Worm (Caenorhabditis elegans): Measurements from ENCODE around the gene arp-11.

Gene arp-11

ce11 chrIV:7897443-7897842 is 4.6 kb downstream of the arp-11 start, which contains the start of gene ilys-4:
TSS of gene ilys-4 (minus strand) at chrIV:7897543.
- TF ChIP-seq nfya-1 (tag; optimal IDR thresholded peaks at IDR 0.05; ENCODE audit: borderline replicate concordance, insufficient read depth) (no peak), egl-18 (GFP tag; IDR thresholded peaks at IDR 0.05) (no peak), atf-7 (tag; optimal IDR thresholded peaks at IDR 0.05) (peak; percentile 14), mcd-1 (GFP tag; IDR thresholded peaks at IDR 0.05) (no peak), cebp-1 (GFP tag; IDR thresholded peaks at IDR 0.05) (no peak), cebp-1 (tag; optimal IDR thresholded peaks at IDR 0.05) (no peak), zfh-2 (GFP tag; conservative IDR thresholded peaks at IDR 0.05) (no peak)

DNA sequence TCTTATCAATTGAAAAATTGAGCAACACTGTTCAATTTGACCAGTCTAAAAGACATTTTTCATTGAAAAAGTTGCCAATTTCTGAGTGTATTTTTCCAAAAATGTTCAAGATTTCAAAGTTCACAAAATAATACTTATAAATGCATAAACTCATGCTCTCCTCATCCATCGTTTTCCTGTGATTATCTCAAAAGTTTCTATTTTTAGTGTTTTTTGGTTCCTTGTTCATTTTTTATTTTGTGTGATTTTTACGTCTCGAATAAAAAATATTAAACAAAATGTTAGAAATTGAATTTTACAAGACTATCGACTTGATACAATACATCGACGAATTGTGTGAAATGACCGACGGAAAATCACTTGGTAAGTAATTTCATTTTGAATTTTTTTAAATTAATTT is 20.3 kb downstream of the arp-11 start, which contains the start of gene atic-1:
Gene atic-1, plus strand, starts transcription at position 301 of the 400 bp plus-strand sequence.
- TF ChIP-seq F10E7.11 (tag; optimal IDR thresholded peaks at IDR 0.05) (no peak), F39B2.1 (GFP tag; IDR thresholded peaks at IDR 0.05) (no peak), efl-1 (GFP tag; optimal IDR thresholded peaks at IDR 0.05) (no peak), repo-1 (tag; optimal IDR thresholded peaks at IDR 0.05) (no peak), snpc-3.4 (tag; optimal IDR thresholded peaks at IDR 0.05) (no peak), mxl-1 (tag; optimal IDR thresholded peaks at IDR 0.05) (no peak), B0035.1 (tag; optimal IDR thresholded peaks at IDR 0.05) (no peak), nfyb-1 (GFP tag; IDR thresholded peaks at IDR 0.05) (no peak), F23B12.7 (tag; optimal IDR thresholded peaks at IDR 0.05; ENCODE audit: insufficient read depth) (no peak), tbp1 (GFP tag; optimal IDR thresholded peaks at IDR 0.05) (no peak), attf-3 (GFP tag; conservative IDR thresholded peaks at IDR 0.05) (no peak)

ce11 chrIV:7881166-7881565 is 20.9 kb downstream of the arp-11 start:
- no peak for TF ChIP-seq K11D2.4 (GFP tag; IDR thresholded peaks at IDR 0.05)
- TF ChIP-seq madf-8 (GFP tag; conservative IDR thresholded peaks at IDR 0.05): no peak
- TF ChIP-seq B0261.1 (tag; optimal IDR thresholded peaks at IDR 0.05): no peak
- TF ChIP-seq nfyb-1 (GFP tag; IDR thresholded peaks at IDR 0.05): no peak
- no peak for TF ChIP-seq F57C9.4 (tag; optimal IDR thresholded peaks at IDR 0.05)
- TF ChIP-seq ekl-4 (GFP tag; IDR thresholded peaks at IDR 0.05): no peak
- no peak for TF ChIP-seq bed-2 (GFP tag; IDR thresholded peaks at IDR 0.05)
- no peak for TF ChIP-seq dox-1 (GFP tag; IDR thresholded peaks at IDR 0.05)
- TF ChIP-seq cebp-2 (GFP tag; IDR thresholded peaks at IDR 0.05): no peak
- no peak for TF ChIP-seq F10E7.11 (tag; optimal IDR thresholded peaks at IDR 0.05)
- TF ChIP-seq tlf-1 (GFP tag; optimal IDR thresholded peaks at IDR 0.05): no peak

DNA sequence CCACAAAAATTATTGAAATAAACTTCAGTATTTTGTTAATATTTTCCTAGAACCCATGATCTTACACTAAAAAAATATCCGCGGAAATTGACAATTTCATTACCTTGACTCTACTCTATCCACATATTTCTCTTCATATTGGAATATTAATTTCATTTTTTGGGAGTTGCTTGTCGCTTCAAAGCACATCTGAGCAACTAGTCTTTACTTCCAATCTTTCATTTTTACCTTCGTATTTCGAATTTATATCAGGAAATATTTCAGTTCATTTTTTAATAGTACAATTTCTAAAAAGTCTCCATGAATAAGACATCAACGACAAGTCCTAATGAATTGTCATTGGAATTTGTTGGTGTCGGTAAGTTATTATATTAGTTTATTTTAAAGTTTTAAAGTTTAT is 23.1 kb downstream of the arp-11 start, which contains the start of gene srt-73:
Gene srt-73, plus strand, starts transcription at position 301 of the 400 bp plus-strand sequence.
- TF ChIP-seq B0336.3 (GFP tag; IDR thresholded peaks at IDR 0.05) (no peak), tbx-9 (tag; optimal IDR thresholded peaks at IDR 0.05; ENCODE audit: borderline replicate concordance) (no peak), ztf-25 (GFP tag; IDR thresholded peaks at IDR 0.05) (no peak), pha-4 (tag; optimal IDR thresholded peaks at IDR 0.05) (no peak), zim-3 (tag; optimal IDR thresholded peaks at IDR 0.05) (no peak), hrde-1 (tag; optimal IDR thresholded peaks at IDR 0.05; ENCODE audit: borderline replicate concordance) (no peak), snpc-3.4 (tag; optimal IDR thresholded peaks at IDR 0.05) (no peak), mes-4 (tag; optimal IDR thresholded peaks at IDR 0.05) (no peak), K11D2.4 (GFP tag; IDR thresholded peaks at IDR 0.05) (no peak), ama-1 (optimal IDR thresholded peaks at IDR 0.05) (no peak), ama-1 (GFP tag; optimal IDR thresholded peaks at IDR 0.05) (no peak), D2030.7 (GFP tag; IDR thresholded peaks at IDR 0.05) (no peak), F22D6.2 (tag; optimal IDR thresholded peaks at IDR 0.05) (no peak), nfya-1 (tag; optimal IDR thresholded peaks at IDR 0.05; ENCODE audit: borderline replicate concordance, insufficient read depth) (no peak), C06A6.2 (GFP tag; conservative IDR thresholded peaks at IDR 0.05) (no peak)
